Fruit fly (Drosophila melanogaster) whole organism, embryonic: Measurements from ENCODE around the gene CG11726.

ENCODE experiments used
- ATbp ChIP-seq: fragments of 200-800 bp; sonication (Bioruptor generic); optimal IDR thresholded peaks from 2 replicates; lab custom pipeline; 2017; ENCODE audit warnings: missing biosample characterization, mild to moderate bottlenecking, missing genetic modification characterization, missing genetic modification reagents
- Asciz ChIP-seq: fragments of 200-800 bp; sonication (Bioruptor generic); optimal IDR thresholded peaks from 2 replicates; lab custom pipeline; 2017; ENCODE audit warnings: missing biosample characterization, mild to moderate bottlenecking, missing genetic modification characterization, missing genetic modification reagents
- CG12299 ChIP-seq: fragments of 200-800 bp; sonication (Bioruptor generic); optimal IDR thresholded peaks from 2 replicates; lab custom pipeline; 2018; ENCODE audit warnings: missing biosample characterization, mild to moderate bottlenecking, missing genetic modification characterization
- CG13624 ChIP-seq: fragments of 200-800 bp; sonication (Bioruptor generic); optimal IDR thresholded peaks from 2 replicates; lab custom pipeline; 2016; ENCODE audit warnings: missing biosample characterization, missing genetic modification characterization
- CG14860 ChIP-seq: fragments of 200-800 bp; sonication (Bioruptor generic); IDR thresholded peaks from 3 replicates; pipeline ENCODE4 v1.3.6; 2022; ENCODE audit warnings: missing biosample characterization, missing genetic modification characterization; ENCODE audit not compliant: partially characterized antibody
- CG15696 ChIP-seq: fragments of 200-800 bp; sonication (Bioruptor generic); optimal IDR thresholded peaks from 2 replicates; lab custom pipeline; 2019; ENCODE audit warnings: missing biosample characterization, mild to moderate bottlenecking, missing genetic modification characterization, moderate library complexity
- CG16813 ChIP-seq: fragments of 200-800 bp; sonication (Bioruptor generic); IDR thresholded peaks from 3 replicates; pipeline ENCODE4 v1.3.6; 2022; ENCODE audit warnings: missing biosample characterization, missing genetic modification characterization; ENCODE audit not compliant: partially characterized antibody
- CG17612 ChIP-seq: fragments of 200-800 bp; sonication (Bioruptor generic); IDR thresholded peaks from 2 replicates; pipeline ENCODE4 v1.3.6; 2022; ENCODE audit warnings: missing biosample characterization, missing genetic modification characterization
- CG2712 ChIP-seq: fragments of 200-800 bp; optimal IDR thresholded peaks from 3 replicates; lab custom pipeline; 2019; ENCODE audit warnings: missing biosample characterization, mild to moderate bottlenecking, missing genetic modification characterization, moderate library complexity
- CG42726 ChIP-seq: fragments of 200-800 bp; sonication (Bioruptor generic); IDR thresholded peaks from 2 replicates; pipeline ENCODE4 v1.3.6; 2022; ENCODE audit warnings: missing biosample characterization, missing genetic modification characterization; ENCODE audit not compliant: partially characterized antibody
- CG4730 ChIP-seq: fragments of 200-800 bp; sonication (Bioruptor generic); IDR thresholded peaks from 2 replicates; pipeline ENCODE4 v1.3.6; 2022; ENCODE audit warnings: missing biosample characterization, missing genetic modification characterization
- CG5245 ChIP-seq: fragments of 200-800 bp; sonication (Bioruptor generic); optimal IDR thresholded peaks from 3 replicates; lab custom pipeline; 2016; ENCODE audit warnings: missing biosample characterization, missing genetic modification characterization
- CG6854 ChIP-seq: fragments of 200-800 bp; sonication (Bioruptor generic); optimal IDR thresholded peaks from 3 replicates; lab custom pipeline; 2017; ENCODE audit warnings: missing biosample characterization, mild to moderate bottlenecking, missing genetic modification characterization
- CG7556 ChIP-seq: fragments of 200-800 bp; sonication (Bioruptor generic); optimal IDR thresholded peaks from 2 replicates; lab custom pipeline; 2017; ENCODE audit warnings: missing biosample characterization, mild to moderate bottlenecking, missing genetic modification characterization
- CG7987 ChIP-seq: fragments of 200-800 bp; sonication (Bioruptor generic); optimal IDR thresholded peaks from 2 replicates; lab custom pipeline; 2018; ENCODE audit warnings: missing biosample characterization, mild to moderate bottlenecking, missing genetic modification characterization, moderate library complexity
- CG9727 ChIP-seq: fragments of 200-800 bp; sonication (Bioruptor generic); optimal IDR thresholded peaks from 3 replicates; lab custom pipeline; 2017; ENCODE audit warnings: missing biosample characterization, mild to moderate bottlenecking, missing genetic modification characterization
- CHES-1-like ChIP-seq: fragments of 200-800 bp; sonication (Bioruptor generic); optimal IDR thresholded peaks from 2 replicates; lab custom pipeline; 2016; ENCODE audit warnings: missing biosample characterization, missing genetic modification characterization
- ERR ChIP-seq: fragments of 200-800 bp; sonication (Bioruptor generic); optimal IDR thresholded peaks from 2 replicates; lab custom pipeline; 2016; ENCODE audit warnings: missing biosample characterization, missing genetic modification characterization
- Eip74EF ChIP-seq, 2 experiments: fragments of 200-800 bp in 1 of 2; fragments of >200 bp in 1 of 2; sonication (Bioruptor generic) in 1 of 2; optimal IDR thresholded peaks; 2 replicates each; lab custom pipeline; 2017 to 2019; ENCODE audit warnings: missing biosample characterization in 2 of 2, missing genetic modification characterization in 2 of 2, mild to moderate bottlenecking in 1 of 2, moderate library complexity in 1 of 2
- Ets65A ChIP-seq: fragments of 200-800 bp; sonication (Bioruptor generic); peaks from one replicate; lab custom pipeline; 2016; ENCODE audit warnings: missing biosample characterization, missing genetic modification characterization
- Gsc ChIP-seq: fragments of 200-800 bp; sonication (Bioruptor generic); IDR thresholded peaks from 2 replicates; pipeline ENCODE4 v1.3.6; 2022; ENCODE audit warnings: missing biosample characterization, missing genetic modification characterization
- Hmx ChIP-seq: fragments of 200-800 bp; sonication (Bioruptor generic); optimal IDR thresholded peaks from 2 replicates; lab custom pipeline; 2016; ENCODE audit warnings: missing biosample characterization, missing genetic modification characterization
- Lpt ChIP-seq: fragments of >200 bp; optimal IDR thresholded peaks from 2 replicates; lab custom pipeline; 2018; ENCODE audit warnings: missing biosample characterization, missing genetic modification characterization
- MTF-1 ChIP-seq: fragments of 200-800 bp; sonication (Bioruptor generic); optimal IDR thresholded peaks from 2 replicates; lab custom pipeline; 2018; ENCODE audit warnings: missing biosample characterization, mild to moderate bottlenecking, missing genetic modification characterization, borderline replicate concordance
- Mad ChIP-seq: fragments of 200-800 bp; sonication (Bioruptor generic); optimal IDR thresholded peaks from 2 replicates; lab custom pipeline; 2016; ENCODE audit warnings: missing biosample characterization, missing genetic modification characterization
- PHDP ChIP-seq: fragments of 200-800 bp; sonication (Bioruptor generic); optimal IDR thresholded peaks from 3 replicates; lab custom pipeline; 2018; ENCODE audit warnings: missing biosample characterization, mild to moderate bottlenecking, missing genetic modification characterization, moderate library complexity
- Ravus ChIP-seq: fragments of 200-800 bp; sonication (Bioruptor generic); IDR thresholded peaks from 2 replicates; pipeline ENCODE4 v1.3.6; 2022; ENCODE audit warnings: missing biosample characterization, missing genetic modification characterization
- Side ChIP-seq: fragments of 200-800 bp; sonication (Bioruptor generic); optimal IDR thresholded peaks from 2 replicates; lab custom pipeline; 2016; ENCODE audit warnings: missing biosample characterization, missing genetic modification characterization
- Sry-β ChIP-seq: fragments of 200-800 bp; sonication (Bioruptor generic); optimal IDR thresholded peaks from 2 replicates; lab custom pipeline; 2018; ENCODE audit warnings: missing biosample characterization, mild to moderate bottlenecking, missing genetic modification characterization, moderate library complexity
- ac ChIP-seq: fragments of 200-800 bp; sonication (Bioruptor generic); optimal IDR thresholded peaks from 3 replicates; lab custom pipeline; 2017; ENCODE audit warnings: missing biosample characterization, mild to moderate bottlenecking, missing genetic modification characterization
- al ChIP-seq: fragments of 200-800 bp; sonication (Bioruptor generic); IDR thresholded peaks from 2 replicates; pipeline ENCODE4 v1.3.6; 2022; ENCODE audit warnings: missing biosample characterization, missing genetic modification characterization
- bcd ChIP-seq: fragments of 200-800 bp; sonication (Bioruptor generic); optimal IDR thresholded peaks from 2 replicates; lab custom pipeline; 2017; ENCODE audit warnings: missing biosample characterization, mild to moderate bottlenecking, missing genetic modification characterization
- cg ChIP-seq: fragments of 200-800 bp; sonication (Bioruptor generic); optimal IDR thresholded peaks from 3 replicates; lab custom pipeline; 2019; ENCODE audit warnings: missing biosample characterization, mild to moderate bottlenecking, missing genetic modification characterization, moderate library complexity
- da ChIP-seq: fragments of 200-800 bp; sonication (Bioruptor generic); optimal IDR thresholded peaks from 2 replicates; lab custom pipeline; 2016; ENCODE audit warnings: missing biosample characterization, missing genetic modification characterization
- disco-r ChIP-seq: fragments of 200-800 bp; sonication (Bioruptor generic); optimal IDR thresholded peaks from 2 replicates; lab custom pipeline; 2016; ENCODE audit warnings: missing biosample characterization, missing genetic modification characterization
- dpn ChIP-seq, 2 experiments: fragments of 200-800 bp; sonication (Bioruptor generic); optimal IDR thresholded peaks; 3 replicates each; lab custom pipeline; 2016; ENCODE audit warnings: missing biosample characterization in 2 of 2, missing genetic modification characterization in 2 of 2
- gsb ChIP-seq: fragments of 200-800 bp; sonication (Bioruptor generic); IDR thresholded peaks from 2 replicates; pipeline ENCODE4 v1.3.6; 2022; ENCODE audit warnings: missing biosample characterization, missing genetic modification characterization
- ind ChIP-seq: fragments of 200-800 bp; sonication (Bioruptor generic); optimal IDR thresholded peaks from 3 replicates; lab custom pipeline; 2016; ENCODE audit warnings: missing biosample characterization, missing genetic modification characterization
- ken ChIP-seq: fragments of 200-800 bp; sonication (Bioruptor generic); IDR thresholded peaks from 3 replicates; pipeline ENCODE4 v1.3.6; 2022; ENCODE audit warnings: missing biosample characterization, missing genetic modification characterization
- mirr ChIP-seq: fragments of 200-800 bp; sonication (Bioruptor generic); optimal IDR thresholded peaks from 3 replicates; lab custom pipeline; 2018; ENCODE audit warnings: missing biosample characterization, mild to moderate bottlenecking, missing genetic modification characterization
- pum ChIP-seq: fragments of 200-800 bp; sonication (Bioruptor generic); optimal IDR thresholded peaks from 2 replicates; lab custom pipeline; 2016; ENCODE audit warnings: missing biosample characterization, missing genetic modification characterization
- pzg ChIP-seq: fragments of 200-800 bp; sonication (Bioruptor generic); optimal IDR thresholded peaks from 3 replicates; lab custom pipeline; 2018; ENCODE audit warnings: missing biosample characterization, mild to moderate bottlenecking, missing genetic modification characterization, moderate library complexity
- repo ChIP-seq: fragments of 200-800 bp; sonication (Bioruptor generic); optimal IDR thresholded peaks from 2 replicates; lab custom pipeline; 2016; ENCODE audit warnings: missing biosample characterization, missing genetic modification characterization
- sd ChIP-seq: fragments of 200-800 bp; sonication (Bioruptor generic); optimal IDR thresholded peaks from 3 replicates; lab custom pipeline; 2018; ENCODE audit warnings: missing biosample characterization, mild to moderate bottlenecking, missing genetic modification characterization, moderate library complexity
- sisA ChIP-seq: fragments of 200-800 bp; sonication (Bioruptor generic); IDR thresholded peaks from 2 replicates; pipeline ENCODE4 v1.3.6; 2022; ENCODE audit warnings: missing biosample characterization, missing genetic modification characterization
- sob ChIP-seq: fragments of 200-800 bp; sonication (Bioruptor generic); IDR thresholded peaks from 2 replicates; pipeline ENCODE4 v1.3.6; 2022; ENCODE audit warnings: missing biosample characterization, missing genetic modification characterization
- sqz ChIP-seq: fragments of 200-800 bp; sonication (Bioruptor generic); optimal IDR thresholded peaks from 3 replicates; lab custom pipeline; 2018; ENCODE audit warnings: missing biosample characterization, mild to moderate bottlenecking, missing genetic modification characterization
- sr ChIP-seq: fragments of 200-800 bp; sonication (Bioruptor generic); IDR thresholded peaks from 3 replicates; pipeline ENCODE4 v1.3.6; 2022; ENCODE audit warnings: missing biosample characterization, missing genetic modification characterization

CG11726 gene

dm6 chr3L:11405362-11406254 is 11.1 kb downstream of the CG11726 start (continued):
- TF ChIP-seq Eip74EF (GFP tag; optimal IDR thresholded peaks at IDR 0.05; lab: Kevin White, UChicago) (peak in 1 of 2 experiments; percentile 90), CG15696 (tag; lab: Kevin White, UChicago) (peak; percentile 95), sob (peak; percentile 94), PHDP (peak; percentile 95), disco-r (GFP tag; lab: Kevin White, UChicago) (peak; percentile 84), MTF-1 (GFP tag; lab: Kevin White, UChicago) (peak; percentile 85), Hmx (GFP tag; lab: Kevin White, UChicago) (peak; percentile 74), sisA (peak; percentile 94), CG6854 (GFP tag; lab: Kevin White, UChicago) (peak; percentile 80), CG5245 (peak; percentile 92), CG2712 (tag; lab: Kevin White, UChicago) (peak; percentile 98), Side (GFP tag; lab: Kevin White, UChicago) (peak; percentile 93), Lpt (GFP tag; lab: Kevin White, UChicago) (no peak), Mad (peak; percentile 88), Sry-β (peak; percentile 61), ATbp (GFP tag; lab: Kevin White, UChicago) (peak; percentile 94), CG13624 (GFP tag; lab: Kevin White, UChicago) (peak; percentile 84), CG12299 (tag; lab: Kevin White, UChicago) (peak; percentile 81), sqz (GFP tag; lab: Kevin White, UChicago) (peak; percentile 98), CG16813 (GFP tag; lab: Robert Waterston, UW) (peak; percentile 41; the same call in 2 of the 3 replicates), da (GFP tag; lab: Kevin White, UChicago) (peak; percentile 91), Ets65A (GFP tag; lab: Kevin White, UChicago) (peak; percentile 76), CG17612 (GFP tag; lab: Robert Waterston, UW) (peak; percentile 84), mirr (no peak), ERR (GFP tag; lab: Kevin White, UChicago) (peak; percentile 77), repo (GFP tag; lab: Kevin White, UChicago) (peak; percentile 35), Asciz (GFP tag; lab: Kevin White, UChicago) (peak; percentile 93), CHES-1-like (peak; percentile 89), sr (GFP tag; lab: Robert Waterston, UW) (peak; percentile 88), ac (GFP tag; lab: Kevin White, UChicago) (peak; percentile 82), CG42726 (GFP tag; lab: Robert Waterston, UW) (no peak), CG7987 (GFP tag; lab: Kevin White, UChicago) (peak; percentile 70), CG9727 (GFP tag; lab: Kevin White, UChicago) (peak; percentile 91), dpn (GFP tag; optimal IDR thresholded peaks at IDR 0.05; lab: Kevin White, UChicago) (peak; percentile 91 to 96), Gsc (GFP tag; lab: Robert Waterston, UW) (peak; percentile 79), gsb (GFP tag; lab: Robert Waterston, UW) (peak; percentile 84), al (GFP tag; lab: Robert Waterston, UW) (peak; percentile 68), Ravus (peak; percentile 79), sd (tag; lab: Kevin White, UChicago) (peak; percentile 72), ken (GFP tag; lab: Robert Waterston, UW) (peak; percentile 97), bcd (peak; percentile 90), CG14860 (GFP tag; lab: Robert Waterston, UW) (peak; percentile 57; the same call in 2 of the 3 replicates), pum (peak; percentile 95), CG7556 (GFP tag; lab: Kevin White, UChicago) (peak; percentile 94), cg (GFP tag; lab: Kevin White, UChicago) (no peak), ind (peak; percentile 93), pzg (GFP tag; lab: Kevin White, UChicago) (no peak), CG4730 (peak; percentile 93)
